Worm (Caenorhabditis elegans) whole organism, L4/young adult: ENCODE results near the gene tald-1.

ENCODE experiments used
- dao-5 ChIP-seq: sonication (generic microtip); optimal IDR thresholded peaks from 2 replicates; lab custom pipeline; 2016; ENCODE audit warnings: missing genotype, missing genetic modification characterization, moderate library complexity, missing compliant biosample characterization
- him-1 ChIP-seq: sonication (generic microtip); optimal IDR thresholded peaks from 2 replicates; lab custom pipeline; 2016; ENCODE audit warnings: missing genotype, missing genetic modification reagents, missing genetic modification characterization, missing compliant biosample characterization

DNA sequence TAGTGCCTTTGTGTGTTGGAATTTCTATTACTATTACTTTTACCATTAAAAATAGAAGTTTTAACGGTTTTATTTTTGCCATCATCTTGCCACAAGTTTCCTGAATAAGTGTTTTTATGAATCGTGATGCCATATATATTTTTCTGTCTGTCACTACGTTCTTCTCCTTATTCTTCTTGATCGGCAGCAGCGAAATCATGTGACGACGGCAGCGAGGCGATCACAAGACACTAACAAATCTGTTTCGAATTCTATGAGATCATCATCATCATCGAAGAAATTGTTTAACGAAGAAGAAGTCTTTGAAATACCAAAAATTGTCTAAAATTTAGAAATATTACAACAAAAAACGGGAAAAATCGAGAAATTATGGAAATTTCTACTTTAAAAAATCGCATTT, 16.0 kb downstream of the tald-1 start:
- TF ChIP-seq him-1 (tag; lab: Kevin White, UChicago), result no peak
- no peak for TF ChIP-seq dao-5 (tag; lab: Kevin White, UChicago)
